Fruit fly (Drosophila melanogaster) whole organism, embryonic: ENCODE results near the gene CG43230.

Experiments used
- Atf-2 ChIP-seq: fragments of 200-800 bp; sonication (Bioruptor generic); optimal IDR thresholded peaks from 2 replicates; lab custom pipeline; 2016; ENCODE audit warnings: missing biosample characterization, missing genetic modification characterization
- BEAF-32 ChIP-seq: fragments of 200-800 bp; sonication (Bioruptor generic); optimal IDR thresholded peaks from 3 replicates; lab custom pipeline; 2017; ENCODE audit warnings: missing biosample characterization, missing genetic modification characterization, mild to moderate bottlenecking, moderate library complexity, missing genetic modification reagents
- CG10209 ChIP-seq: fragments of 200-800 bp; sonication (Bioruptor generic); optimal IDR thresholded peaks from 3 replicates; lab custom pipeline; 2017; ENCODE audit warnings: missing biosample characterization, mild to moderate bottlenecking, missing genetic modification characterization, missing genetic modification reagents
- CG10462 ChIP-seq: fragments of 200-800 bp; sonication (Bioruptor generic); optimal IDR thresholded peaks from 2 replicates; lab custom pipeline; 2016; ENCODE audit warnings: missing biosample characterization, missing genetic modification characterization
- CG10959 ChIP-seq: fragments of 200-800 bp; sonication (Bioruptor generic); IDR thresholded peaks from 2 replicates; pipeline ENCODE4 v1.3.6; 2022; ENCODE audit warnings: missing biosample characterization, missing genetic modification characterization
- CG11398 ChIP-seq: fragments of 200-800 bp; sonication (Bioruptor generic); optimal IDR thresholded peaks from 2 replicates; lab custom pipeline; 2016; ENCODE audit warnings: missing biosample characterization, missing genetic modification characterization
- CG12942 ChIP-seq: fragments of 200-800 bp; sonication (Bioruptor generic); optimal IDR thresholded peaks from 3 replicates; lab custom pipeline; 2016; ENCODE audit warnings: missing biosample characterization, missing genetic modification characterization
- CG14860 ChIP-seq: fragments of 200-800 bp; sonication (Bioruptor generic); IDR thresholded peaks from 3 replicates; pipeline ENCODE4 v1.3.6; 2022; ENCODE audit warnings: missing biosample characterization, missing genetic modification characterization; ENCODE audit not compliant: partially characterized antibody
- CG16813 ChIP-seq: fragments of 200-800 bp; sonication (Bioruptor generic); IDR thresholded peaks from 3 replicates; pipeline ENCODE4 v1.3.6; 2022; ENCODE audit warnings: missing biosample characterization, missing genetic modification characterization; ENCODE audit not compliant: partially characterized antibody
- CG17612 ChIP-seq: fragments of 200-800 bp; sonication (Bioruptor generic); IDR thresholded peaks from 2 replicates; pipeline ENCODE4 v1.3.6; 2022; ENCODE audit warnings: missing biosample characterization, missing genetic modification characterization
- CG2116 ChIP-seq: fragments of 200-800 bp; sonication (Bioruptor generic); optimal IDR thresholded peaks from 3 replicates; lab custom pipeline; 2018; ENCODE audit warnings: missing biosample characterization, mild to moderate bottlenecking, missing genetic modification characterization
- CG2199 ChIP-seq: fragments of 200-800 bp; sonication (Bioruptor generic); IDR thresholded peaks from 3 replicates; pipeline ENCODE4 v1.3.6; 2022; ENCODE audit warnings: missing biosample characterization, missing genetic modification characterization
- CG32767 ChIP-seq: fragments of 200-800 bp; sonication (Bioruptor generic); IDR thresholded peaks from 2 replicates; pipeline ENCODE4 v1.3.6; 2022; ENCODE audit warnings: missing biosample characterization, missing genetic modification characterization
- CG6791 ChIP-seq: fragments of 200-800 bp; sonication (Bioruptor generic); IDR thresholded peaks from 3 replicates; pipeline ENCODE4 v1.3.6; 2022; ENCODE audit warnings: missing biosample characterization, missing genetic modification characterization; ENCODE audit not compliant: partially characterized antibody
- CG7839 ChIP-seq: fragments of 200-800 bp; sonication (Bioruptor generic); optimal IDR thresholded peaks from 3 replicates; lab custom pipeline; 2018; ENCODE audit warnings: missing biosample characterization, mild to moderate bottlenecking, missing genetic modification characterization, moderate library complexity
- CG9609 ChIP-seq: fragments of 200-800 bp; sonication (Bioruptor generic); optimal IDR thresholded peaks from 3 replicates; lab custom pipeline; 2016; ENCODE audit warnings: missing biosample characterization, missing genetic modification characterization
- CG9817 ChIP-seq: fragments of 200-800 bp; sonication (Bioruptor generic); optimal IDR thresholded peaks from 2 replicates; lab custom pipeline; 2018; ENCODE audit warnings: missing biosample characterization, mild to moderate bottlenecking, missing genetic modification characterization, moderate library complexity
- Ets65A ChIP-seq: fragments of 200-800 bp; sonication (Bioruptor generic); peaks from one replicate; lab custom pipeline; 2016; ENCODE audit warnings: missing biosample characterization, missing genetic modification characterization
- Gug ChIP-seq: fragments of 200-800 bp; sonication (Bioruptor generic); IDR thresholded peaks from 4 replicates; pipeline ENCODE4 v1.3.6; 2022; ENCODE audit warnings: missing biosample characterization, missing genetic modification characterization
- HLH4C ChIP-seq: fragments of 200-800 bp; sonication (Bioruptor generic); IDR thresholded peaks from 3 replicates; pipeline ENCODE4 v1.3.6; 2022; ENCODE audit warnings: missing biosample characterization, missing genetic modification characterization; ENCODE audit not compliant: partially characterized antibody
- Hr39 ChIP-seq: fragments of >200 bp; optimal IDR thresholded peaks from 2 replicates; lab custom pipeline; 2017
- MTF-1 ChIP-seq: fragments of 200-800 bp; sonication (Bioruptor generic); optimal IDR thresholded peaks from 2 replicates; lab custom pipeline; 2018; ENCODE audit warnings: missing biosample characterization, mild to moderate bottlenecking, missing genetic modification characterization, borderline replicate concordance
- Meics ChIP-seq: fragments of 200-800 bp; sonication (Bioruptor generic); optimal IDR thresholded peaks from 2 replicates; lab custom pipeline; 2017; ENCODE audit warnings: missing biosample characterization, mild to moderate bottlenecking, missing genetic modification characterization
- Rx ChIP-seq: fragments of 200-800 bp; sonication (Bioruptor generic); IDR thresholded peaks from 2 replicates; pipeline ENCODE4 v1.3.6; 2022; ENCODE audit warnings: missing biosample characterization, missing genetic modification characterization
- Xbp1 ChIP-seq: fragments of 200-800 bp; sonication (Bioruptor generic); optimal IDR thresholded peaks from 3 replicates; lab custom pipeline; 2016; ENCODE audit warnings: missing biosample characterization, mild to moderate bottlenecking, missing genetic modification characterization
- corto ChIP-seq: fragments of 200-800 bp; sonication (Bioruptor generic); optimal IDR thresholded peaks from 2 replicates; lab custom pipeline; 2016; ENCODE audit warnings: missing biosample characterization, mild to moderate bottlenecking, missing genetic modification characterization, moderate library complexity
- gce ChIP-seq: fragments of 200-800 bp; sonication (Bioruptor generic); IDR thresholded peaks from 3 replicates; pipeline ENCODE4 v1.3.6; 2022; ENCODE audit warnings: missing biosample characterization, missing genetic modification characterization
- gem ChIP-seq: fragments of 200-800 bp; sonication (Bioruptor generic); optimal IDR thresholded peaks from 2 replicates; lab custom pipeline; 2019; ENCODE audit warnings: missing biosample characterization, mild to moderate bottlenecking, missing genetic modification characterization, moderate library complexity
- grn ChIP-seq: fragments of 200-800 bp; sonication (Bioruptor generic); optimal IDR thresholded peaks from 3 replicates; lab custom pipeline; 2017; ENCODE audit warnings: missing biosample characterization, missing genetic modification characterization
- inv ChIP-seq: fragments of 200-800 bp; sonication (Bioruptor generic); IDR thresholded peaks from 2 replicates; pipeline ENCODE4 v1.3.6; 2022; ENCODE audit warnings: missing biosample characterization, missing genetic modification characterization; ENCODE audit not compliant: partially characterized antibody
- jigr1 ChIP-seq: fragments of 200-800 bp; sonication (Bioruptor generic); IDR thresholded peaks from 3 replicates; pipeline ENCODE4 v1.3.6; 2022; ENCODE audit warnings: missing biosample characterization, missing genetic modification characterization
- nau ChIP-seq: fragments of 200-800 bp; sonication (Bioruptor generic); optimal IDR thresholded peaks from 3 replicates; lab custom pipeline; 2017; ENCODE audit warnings: missing biosample characterization, mild to moderate bottlenecking, missing genetic modification characterization, missing genetic modification reagents
- nerfin-2 ChIP-seq: fragments of 200-800 bp; sonication (Bioruptor generic); IDR thresholded peaks from 2 replicates; pipeline ENCODE4 v1.3.6; 2022; ENCODE audit warnings: missing biosample characterization, missing genetic modification characterization; ENCODE audit not compliant: partially characterized antibody
- pnt ChIP-seq: fragments of 200-800 bp; sonication (Bioruptor generic); optimal IDR thresholded peaks from 3 replicates; lab custom pipeline; 2016; ENCODE audit warnings: missing biosample characterization, missing genetic modification characterization
- sd ChIP-seq: fragments of 200-800 bp; sonication (Bioruptor generic); optimal IDR thresholded peaks from 3 replicates; lab custom pipeline; 2018; ENCODE audit warnings: missing biosample characterization, mild to moderate bottlenecking, missing genetic modification characterization, moderate library complexity
- sens ChIP-seq: fragments of 200-800 bp; sonication (Bioruptor generic); peaks from one replicate; lab custom pipeline; 2016; ENCODE audit warnings: missing biosample characterization, missing genetic modification characterization
- slou ChIP-seq: fragments of 200-800 bp; sonication (Bioruptor generic); optimal IDR thresholded peaks from 3 replicates; lab custom pipeline; 2016; ENCODE audit warnings: missing biosample characterization, missing genetic modification characterization
- ssp ChIP-seq: fragments of 200-800 bp; sonication (Bioruptor generic); IDR thresholded peaks from 2 replicates; pipeline ENCODE4 v1.3.6; 2022; ENCODE audit warnings: missing biosample characterization, missing genetic modification characterization
- sug ChIP-seq: fragments of 200-800 bp; optimal IDR thresholded peaks from 2 replicates; lab custom pipeline; 2019; ENCODE audit warnings: missing biosample characterization, mild to moderate bottlenecking, missing genetic modification characterization, moderate library complexity
- trh ChIP-seq: fragments of 200-800 bp; sonication (Bioruptor generic); optimal IDR thresholded peaks from 2 replicates; lab custom pipeline; 2016; ENCODE audit warnings: missing biosample characterization, missing genetic modification characterization
- zen2 ChIP-seq: fragments of 200-800 bp; sonication (Bioruptor generic); IDR thresholded peaks from 3 replicates; pipeline ENCODE4 v1.3.6; 2022; ENCODE audit warnings: missing biosample characterization, missing genetic modification characterization; ENCODE audit not compliant: partially characterized antibody

The CG43230 gene

DNA sequence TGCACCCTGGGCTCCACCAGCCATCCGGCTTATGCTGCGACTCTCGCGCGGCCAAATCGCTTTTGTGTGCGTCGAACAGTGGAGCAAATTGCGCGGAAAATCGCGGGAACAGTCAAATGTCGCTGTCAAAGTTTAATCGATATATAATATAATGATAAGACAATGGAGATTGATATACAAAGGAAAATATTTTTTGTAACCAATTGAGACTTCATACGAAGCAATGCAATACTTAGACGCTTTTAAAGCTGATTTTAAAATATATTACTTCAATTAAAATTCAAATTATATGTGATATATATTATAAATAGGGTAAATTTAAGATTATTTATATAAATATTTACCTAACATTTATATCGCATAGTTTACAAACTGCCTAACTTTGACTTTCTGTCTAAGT lies 3.5 kb upstream of the CG43230 start (continued):
- no peak for TF ChIP-seq CG2199 (GFP tag; lab: Robert Waterston, UW)
- peak; percentile 7 for TF ChIP-seq Meics (GFP tag; lab: Kevin White, UChicago)

DNA sequence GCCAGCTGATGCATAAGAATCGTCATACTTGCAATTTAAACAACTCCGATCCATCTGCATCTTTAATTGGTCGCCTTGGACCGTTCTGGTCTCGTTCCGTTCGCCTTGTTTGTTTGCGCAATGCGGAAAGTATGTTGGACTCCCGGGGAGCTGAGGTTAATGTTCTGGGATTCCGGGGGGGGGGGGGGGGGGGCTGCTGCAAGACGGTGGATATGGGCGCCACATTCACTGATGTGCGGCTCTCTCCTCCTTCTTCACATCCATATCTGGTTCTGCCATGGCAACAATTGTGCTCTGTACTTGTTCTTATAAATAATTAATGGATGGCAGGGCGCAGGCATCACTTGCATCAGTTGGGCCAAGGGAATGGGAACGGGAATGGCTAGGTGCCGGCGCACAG lies 28.4 kb downstream of the CG43230 start:
- TF ChIP-seq CG10959 (GFP tag; lab: Robert Waterston, UW): 0 out of 2 replicates have a peak, but pooled peaks have one; percentile 0
- TF ChIP-seq Ets65A: peak; percentile 29
- peak; percentile 81 for TF ChIP-seq Hr39 (lab: Kevin White, UChicago)
- TF ChIP-seq Rx: no peak
- no peak for TF ChIP-seq sug (tag; lab: Kevin White, UChicago)
- TF ChIP-seq, all 482 proteins: peak for 3

DNA sequence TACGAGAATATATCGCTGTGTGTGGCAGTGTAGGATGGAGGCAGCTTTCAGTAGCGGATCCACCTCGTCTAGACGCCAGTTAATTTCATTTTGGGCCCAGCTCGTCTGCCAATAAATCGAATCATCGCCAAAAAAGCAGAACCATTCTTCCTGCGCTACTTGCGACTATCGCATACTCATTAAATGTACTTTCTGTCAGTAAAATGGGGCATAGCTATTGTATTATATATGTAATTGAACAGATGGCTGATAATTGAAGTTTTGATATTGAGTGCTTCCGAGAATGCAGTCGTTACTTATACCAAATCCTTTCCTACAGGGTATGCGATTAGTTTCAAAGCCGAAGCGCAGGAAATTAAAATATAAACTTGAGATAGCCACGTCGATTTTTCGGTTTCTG lies 29.7 kb downstream of the CG43230 start:
- TF ChIP-seq inv (GFP tag; lab: Robert Waterston, UW) (peak; percentile 12; the same call in 1 of the 2 replicates), nau (GFP tag; lab: Kevin White, UChicago) (no peak), sens (GFP tag; lab: Kevin White, UChicago) (peak; percentile 19), HLH4C (GFP tag; lab: Robert Waterston, UW) (peak; percentile 66; the same call in 2 of the 3 replicates), Gug (GFP tag; lab: Robert Waterston, UW) (no peak), trh (no peak), CG14860 (GFP tag; lab: Robert Waterston, UW) (peak; percentile 58; the same call in 2 of the 3 replicates), CG16813 (GFP tag; lab: Robert Waterston, UW) (peak; percentile 53; the same call in 2 of the 3 replicates), nerfin-2 (GFP tag; lab: Robert Waterston, UW) (peak; percentile 63; the same call in 1 of the 2 replicates), CG6791 (GFP tag; lab: Robert Waterston, UW) (peak; percentile 57; the same call in 1 of the 3 replicates)

DNA sequence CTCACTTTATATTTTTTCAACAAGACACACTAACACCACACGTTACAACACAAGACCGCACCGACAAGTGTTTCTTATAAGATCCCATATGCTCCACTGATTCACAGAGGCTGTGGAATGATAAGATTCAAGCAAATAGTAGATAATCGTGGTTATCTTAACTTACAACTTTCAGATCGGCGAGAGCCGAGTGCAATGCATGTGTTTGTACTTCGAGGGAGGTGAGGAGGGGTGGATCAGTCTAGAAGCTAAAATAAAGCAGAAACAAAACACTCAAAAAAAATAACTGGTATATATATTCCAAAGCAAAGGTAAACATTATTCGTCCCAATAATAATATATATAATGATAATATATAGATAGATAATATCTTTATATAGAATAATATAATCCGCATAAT lies 32.6 kb downstream of the CG43230 start, which contains the start of gene ZnT35C:
Gene ZnT35C (minus strand): TSS at position 101 of the 400 bp plus-strand sequence.
- TF ChIP-seq gem (tag; lab: Kevin White, UChicago) (peak; percentile 10), MTF-1 (GFP tag; lab: Kevin White, UChicago) (peak; percentile 66), CG9817 (tag; lab: Kevin White, UChicago) (no peak)

DNA sequence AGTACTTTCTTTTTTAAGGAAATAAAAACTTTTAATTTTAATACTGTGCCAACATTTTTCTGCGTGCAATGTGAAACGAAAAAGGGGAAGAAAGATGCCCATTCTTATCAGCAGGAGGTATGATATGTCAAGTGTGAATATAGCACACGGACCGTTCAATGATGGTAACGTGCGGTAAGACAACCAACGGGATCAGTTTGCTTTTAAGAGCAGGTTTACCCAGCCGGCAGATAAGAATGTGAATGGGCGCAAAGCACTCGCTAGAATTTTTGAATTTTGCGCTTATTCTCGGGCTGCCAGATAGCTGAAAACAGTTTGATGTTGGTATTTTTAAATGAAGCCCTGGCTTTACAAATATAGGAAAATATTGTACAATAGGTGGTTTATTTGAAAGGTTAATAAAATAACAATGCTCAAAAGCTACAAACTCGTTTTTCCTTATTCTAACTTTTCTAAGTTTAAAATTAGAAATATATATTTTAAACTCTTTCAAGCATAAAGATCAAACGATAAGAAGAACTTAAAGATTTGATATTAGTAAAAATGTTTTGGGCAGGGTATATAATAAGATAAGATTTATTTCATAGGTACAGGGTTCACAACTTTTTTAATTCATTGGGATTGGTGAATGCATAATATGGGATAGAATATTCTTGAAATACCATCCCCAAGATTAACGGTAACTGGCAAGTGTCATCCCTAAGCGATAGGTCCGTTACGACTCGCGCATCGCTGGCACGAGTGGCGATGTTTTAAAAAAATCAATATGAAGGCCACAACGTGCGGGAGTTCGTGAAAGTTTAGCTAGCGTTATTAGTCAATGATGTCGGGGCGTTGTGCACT lies 33.4 kb downstream of the CG43230 start, which contains the start of gene dao:
Gene dao (plus strand): TSS at position 717 of the 843 bp plus-strand sequence.
- TF ChIP-seq CG2116 (GFP tag; lab: Kevin White, UChicago): peak; percentile 28
- TF ChIP-seq CG17612 (GFP tag; lab: Robert Waterston, UW): no peak
- no peak for TF ChIP-seq pnt (GFP tag; lab: Kevin White, UChicago)
- peak; percentile 35; the same call in 1 of the 2 replicates for TF ChIP-seq ssp
- no peak for TF ChIP-seq sd
- no peak for TF ChIP-seq corto
- peak; percentile 58 for TF ChIP-seq CG10462 (GFP tag; lab: Kevin White, UChicago)
- TF ChIP-seq jigr1 (GFP tag; lab: Robert Waterston, UW): no peak
- no peak for TF ChIP-seq gce (GFP tag; lab: Robert Waterston, UW)
- TF ChIP-seq CG7839 (tag; lab: Kevin White, UChicago): peak; percentile 46
- peak; percentile 40; the same call in 1 of the 3 replicates for TF ChIP-seq zen2 (GFP tag; lab: Robert Waterston, UW)
- TF ChIP-seq CG10209 (GFP tag; lab: Kevin White, UChicago): peak; percentile 16
- TF ChIP-seq slou (GFP tag; lab: Kevin White, UChicago): peak; percentile 51
- TF ChIP-seq CG9609 (GFP tag; lab: Kevin White, UChicago): peak; percentile 15
- TF ChIP-seq grn (GFP tag; lab: Kevin White, UChicago): no peak
- no peak for TF ChIP-seq CG11398 (GFP tag; lab: Kevin White, UChicago)
- no peak for TF ChIP-seq Atf-2
- peak; percentile 79 for TF ChIP-seq Xbp1 (GFP tag; lab: Kevin White, UChicago)
- peak; percentile 38 for TF ChIP-seq CG12942 (GFP tag; lab: Kevin White, UChicago)
- TF ChIP-seq CG32767 (GFP tag; lab: Robert Waterston, UW): no peak
- no peak for TF ChIP-seq nau (GFP tag; lab: Kevin White, UChicago)
- TF ChIP-seq BEAF-32 (GFP tag; lab: Kevin White, UChicago): peak; percentile 81
